Worm (Caenorhabditis elegans) whole organism, L4 larva: ENCODE measurements around the gene F59A7.5.

Experiments
- F37D6.2 ChIP-seq: sonication (generic microtip); optimal IDR thresholded peaks from 2 replicates; lab custom pipeline; 2016; ENCODE audit warnings: mild to moderate bottlenecking, missing genetic modification characterization, missing compliant biosample characterization
- F44E2.7 ChIP-seq: fragments of 200-800 bp; sonication (Bioruptor generic); IDR thresholded peaks from 2 replicates; pipeline ENCODE4 v2.1.2; 2022; ENCODE audit warnings: missing genetic modification characterization, missing compliant biosample characterization
- F49E8.2 ChIP-seq: sonication (generic microtip); optimal IDR thresholded peaks from 2 replicates; lab custom pipeline; 2016; ENCODE audit warnings: missing compliant biosample characterization, mild to moderate bottlenecking, missing genetic modification characterization, borderline replicate concordance
- Y5F2A.4 ChIP-seq: fragments of 200-800 bp; sonication (Bioruptor generic); optimal IDR thresholded peaks from 2 replicates; lab custom pipeline; 2018; ENCODE audit warnings: mild to moderate bottlenecking, missing genetic modification characterization, missing compliant biosample characterization
- Y75B8A.6 ChIP-seq: fragments of 200-800 bp; sonication (Bioruptor generic); IDR thresholded peaks from 2 replicates; pipeline ENCODE4 v1.3.6; 2022; ENCODE audit warnings: missing genetic modification reagents, missing genetic modification characterization, missing compliant biosample characterization
- aha-1 ChIP-seq: fragments of 150-350 bp; peaks from one replicate; lab custom pipeline; 2014; ENCODE audit warnings: missing biosample characterization, missing genetic modification characterization
- aly-2 ChIP-seq: sonication (generic microtip); optimal IDR thresholded peaks from 2 replicates; lab custom pipeline; 2018; ENCODE audit warnings: missing biosample characterization, missing genetic modification characterization
- ama-1 ChIP-seq: fragments of 150-350 bp; optimal IDR thresholded peaks from 2 replicates; lab custom pipeline; 2014; ENCODE audit warnings: inconsistent platforms, mixed read lengths
- ceh-20 ChIP-seq: fragments of 200-800 bp; sonication (Bioruptor generic); IDR thresholded peaks from 2 replicates; pipeline ENCODE4 v1.3.6; 2022; ENCODE audit warnings: missing genetic modification reagents, missing genetic modification characterization, missing compliant biosample characterization
- ceh-32 ChIP-seq: sonication (generic microtip); optimal IDR thresholded peaks from 2 replicates; lab custom pipeline; 2016; ENCODE audit warnings: mild to moderate bottlenecking, missing genetic modification characterization, missing compliant biosample characterization; ENCODE audit not compliant: poor library complexity
- ctbp-1 ChIP-seq: fragments of 200-800 bp; sonication (Bioruptor generic); IDR thresholded peaks from 2 replicates; pipeline ENCODE4 v1.3.6; 2022; ENCODE audit warnings: missing genetic modification reagents, missing genetic modification characterization, missing compliant biosample characterization
- daf-16 ChIP-seq, 3 experiments: sonication (generic microtip); optimal IDR thresholded peaks; 2 replicates each; lab custom pipeline; 2016 to 2017; ENCODE audit warnings: missing genetic modification characterization in 3 of 3, missing genetic modification reagents in 3 of 3, mild to moderate bottlenecking in 2 of 3, missing compliant biosample characterization in 2 of 3, missing biosample characterization in 1 of 3, moderate library complexity in 1 of 3
- daf-19 ChIP-seq: fragments of 200-800 bp; sonication (Bioruptor generic); conservative IDR thresholded peaks from 2 replicates; pipeline ENCODE4 v1.3.6; 2022; ENCODE audit warnings: missing genetic modification characterization, missing compliant biosample characterization
- daf-8 ChIP-seq: fragments of 200-800 bp; sonication (Bioruptor generic); IDR thresholded peaks from 2 replicates; pipeline ENCODE4 v1.3.6; 2022; ENCODE audit warnings: missing genetic modification characterization, missing compliant biosample characterization
- dmd-6 ChIP-seq: fragments of 200-800 bp; sonication (Bioruptor generic); IDR thresholded peaks from 2 replicates; pipeline ENCODE4 v1.3.6; 2022; ENCODE audit warnings: missing genetic modification reagents, missing genetic modification characterization, missing compliant biosample characterization
- dpl-1 ChIP-seq: fragments of 150-350 bp; optimal IDR thresholded peaks from 2 replicates; lab custom pipeline; 2014; ENCODE audit warnings: missing biosample characterization, missing genetic modification reagents, missing genetic modification characterization
- dve-1 ChIP-seq: sonication (generic microtip); optimal IDR thresholded peaks from 2 replicates; lab custom pipeline; 2017; ENCODE audit warnings: antibody characterized with exemption, mild to moderate bottlenecking, missing genetic modification characterization, missing compliant biosample characterization; ENCODE audit not compliant: insufficient read depth
- egl-27 ChIP-seq: sonication (generic microtip); optimal IDR thresholded peaks from 3 replicates; lab custom pipeline; 2017; ENCODE audit warnings: missing biosample characterization, missing genetic modification reagents, missing genetic modification characterization
- gei-8 ChIP-seq: fragments of 200-800 bp; sonication (Bioruptor generic); optimal IDR thresholded peaks from 2 replicates; lab custom pipeline; 2018; ENCODE audit warnings: mild to moderate bottlenecking, missing genetic modification characterization, missing compliant biosample characterization
- hmg-1.1 ChIP-seq: fragments of 200-800 bp; sonication (Bioruptor generic); IDR thresholded peaks from 2 replicates; pipeline ENCODE4 v1.3.6; 2022; ENCODE audit warnings: missing genetic modification reagents, missing genetic modification characterization, missing compliant biosample characterization
- lim-7 ChIP-seq: fragments of 200-800 bp; sonication (Bioruptor generic); IDR thresholded peaks from 2 replicates; pipeline ENCODE4 v1.3.6; 2022; ENCODE audit warnings: missing genetic modification characterization, missing compliant biosample characterization
- lin-29 ChIP-seq: fragments of 200-800 bp; sonication (Bioruptor generic); IDR thresholded peaks from 2 replicates; pipeline ENCODE4 v1.3.6; 2022; ENCODE audit warnings: missing genetic modification reagents, missing genetic modification characterization, missing compliant biosample characterization
- lsy-2 ChIP-seq, 2 experiments: fragments of 150-350 bp in 1 of 2; sonication (generic microtip) in 1 of 2; optimal IDR thresholded peaks; 2 replicates each; lab custom pipeline; 2014 to 2017; ENCODE audit warnings: missing biosample characterization in 2 of 2, missing genetic modification characterization in 2 of 2
- madf-5 ChIP-seq, 2 experiments: fragments of 200-800 bp; sonication (Bioruptor generic); IDR thresholded peaks; 2 replicates each; pipeline ENCODE4 v1.3.6; 2022; ENCODE audit warnings: missing compliant biosample characterization in 2 of 2, missing genetic modification characterization in 2 of 2
- madf-9 ChIP-seq: fragments of 200-800 bp; sonication (Bioruptor generic); conservative IDR thresholded peaks from 2 replicates; pipeline ENCODE4 v1.3.6; 2022; ENCODE audit warnings: missing genetic modification reagents, missing genetic modification characterization, missing compliant biosample characterization
- mdl-1 ChIP-seq, 2 experiments: fragments of 150-350 bp in 1 of 2; sonication (generic microtip) in 1 of 2; optimal IDR thresholded peaks; 2 replicates each; lab custom pipeline; 2014 to 2017; ENCODE audit warnings: missing biosample characterization in 2 of 2, missing genetic modification characterization in 2 of 2
- mdt-29 ChIP-seq: fragments of 200-800 bp; sonication (Bioruptor generic); IDR thresholded peaks from 2 replicates; pipeline ENCODE4 v1.3.6; 2022; ENCODE audit warnings: missing genetic modification reagents, missing genetic modification characterization, missing compliant biosample characterization
- nhr-111 ChIP-seq: fragments of 200-800 bp; sonication (Bioruptor generic); optimal IDR thresholded peaks from 2 replicates; lab custom pipeline; 2018; ENCODE audit warnings: mild to moderate bottlenecking, missing genetic modification characterization, missing compliant biosample characterization
- nhr-25 ChIP-seq: sonication (generic microtip); optimal IDR thresholded peaks from 2 replicates; lab custom pipeline; 2017; ENCODE audit warnings: missing genetic modification characterization, mild to moderate bottlenecking, missing compliant biosample characterization, antibody characterized with exemption, moderate library complexity, borderline replicate concordance; ENCODE audit not compliant: insufficient read depth
- nhr-48 ChIP-seq: sonication (generic microtip); optimal IDR thresholded peaks from 2 replicates; lab custom pipeline; 2016; ENCODE audit warnings: mild to moderate bottlenecking, missing genetic modification characterization, missing compliant biosample characterization
- nhr-76 ChIP-seq: fragments of 150-350 bp; optimal IDR thresholded peaks from 2 replicates; lab custom pipeline; 2014; ENCODE audit warnings: missing biosample characterization, missing genetic modification characterization
- pha-4 ChIP-seq, 2 experiments: fragments of 150-350 bp in 1 of 2; fragments of 200-800 bp in 1 of 2; sonication (Bioruptor generic) in 1 of 2; IDR thresholded peaks in 1 of 2; optimal IDR thresholded peaks in 1 of 2; 2 replicates each; pipeline versions ENCODE4 v1.3.6 to Lab custom; 2014 to 2022; ENCODE audit warnings: missing genetic modification characterization in 2 of 2, missing genetic modification reagents in 2 of 2, missing biosample characterization in 1 of 2, missing compliant biosample characterization in 1 of 2
- php-3 ChIP-seq: fragments of 200-800 bp; sonication (Bioruptor generic); IDR thresholded peaks from 2 replicates; pipeline ENCODE4 v1.3.6; 2022; ENCODE audit warnings: missing genetic modification reagents, missing genetic modification characterization, missing compliant biosample characterization
- snpc-4 ChIP-seq: fragments of 150-350 bp; optimal IDR thresholded peaks from 2 replicates; lab custom pipeline; 2014; ENCODE audit warnings: missing biosample characterization, missing genetic modification characterization
- unc-39 ChIP-seq: sonication (generic microtip); optimal IDR thresholded peaks from 2 replicates; lab custom pipeline; 2017; ENCODE audit warnings: missing biosample characterization, missing genetic modification characterization
- vab-7 ChIP-seq: fragments of 200-800 bp; sonication (Bioruptor generic); IDR thresholded peaks from 2 replicates; pipeline ENCODE4 v1.3.6; 2022; ENCODE audit warnings: missing genetic modification reagents, missing genetic modification characterization, missing compliant biosample characterization
- zfp-3 ChIP-seq: fragments of 200-800 bp; sonication (Bioruptor generic); conservative IDR thresholded peaks from 2 replicates; pipeline ENCODE4 v1.3.6; 2022; ENCODE audit warnings: missing genetic modification reagents, missing genetic modification characterization, missing compliant biosample characterization

Gene F59A7.5

ce11 chrV:2013824-2014223, 8.7 kb upstream of the F59A7.5 start, which contains the start of gene F59A7.11 (continued):
- TF ChIP-seq dpl-1 (GFP tag; lab: Kevin White, UChicago) (no peak), daf-19 (GFP tag; lab: Robert Waterston, UW) (no peak), F37D6.2 (tag; lab: Kevin White, UChicago) (no peak), aly-2 (tag; lab: Kevin White, UChicago) (no peak), dve-1 (tag; lab: Kevin White, UChicago) (no peak)
- TF ChIP-seq, all 104 proteins: peak for 0

- TF ChIP-seq aha-1 (peak; percentile 16), unc-39 (tag; lab: Kevin White, UChicago) (no peak)
Observed at ce11 chrV:2016428-2016827, 6.0 kb upstream of the F59A7.5 start, which contains the start of gene F59A7.2. TSS of gene F59A7.2 (minus strand) at chrV:2016528.

- no peak for TF ChIP-seq nhr-25 (tag; lab: Kevin White, UChicago)
- no peak for TF ChIP-seq lsy-2 (tag; optimal IDR thresholded peaks at IDR 0.05; lab: Kevin White, UChicago)
- TF ChIP-seq dpl-1 (GFP tag; lab: Kevin White, UChicago): no peak
- no peak for TF ChIP-seq zfp-3 (GFP tag; lab: Robert Waterston, UW)
- no peak for TF ChIP-seq daf-8 (GFP tag; lab: Robert Waterston, UW)
- TF ChIP-seq ctbp-1 (GFP tag; lab: Robert Waterston, UW): no peak
- TF ChIP-seq vab-7: no peak
- no peak for TF ChIP-seq dve-1 (tag; lab: Kevin White, UChicago)
- no peak for TF ChIP-seq madf-9 (GFP tag; lab: Robert Waterston, UW)
- TF ChIP-seq mdt-29 (GFP tag; lab: Robert Waterston, UW): no peak
- no peak for TF ChIP-seq madf-5 (GFP tag; IDR thresholded peaks at IDR 0.05; lab: Robert Waterston, UW)
- TF ChIP-seq mdl-1 (tag; optimal IDR thresholded peaks at IDR 0.05; lab: Kevin White, UChicago): no peak
- no peak for TF ChIP-seq F44E2.7 (GFP tag; lab: Robert Waterston, UW)
- no peak for TF ChIP-seq Y5F2A.4
- no peak for TF ChIP-seq nhr-76 (tag; lab: Kevin White, UChicago)
- no peak for TF ChIP-seq Y75B8A.6 (GFP tag; lab: Robert Waterston, UW)
- TF ChIP-seq lin-29: no peak
- no peak for TF ChIP-seq ceh-20 (GFP tag; lab: Robert Waterston, UW)
- no peak for TF ChIP-seq F49E8.2 (tag; lab: Kevin White, UChicago)
- TF ChIP-seq ceh-32 (tag; lab: Kevin White, UChicago): no peak
Observed at ce11 chrV:2018689-2019088, 3.8 kb upstream of the F59A7.5 start, which contains the start of gene F59A7.14. TSS of gene F59A7.14 (plus strand) at chrV:2018989.

ce11 chrV:2021283-2021682, 1.2 kb upstream of the F59A7.5 start:
- TF ChIP-seq hmg-1.1: no peak

ce11 chrV:2027787-2028186, 5.3 kb downstream of the F59A7.5 start, which contains the start of gene srab-13:
TSS of gene srab-13 (minus strand) at chrV:2027887.
- no peak for TF ChIP-seq pha-4 (GFP tag; IDR thresholded peaks at IDR 0.05; lab: Robert Waterston, UW)
- no peak for TF ChIP-seq pha-4 (tag; optimal IDR thresholded peaks at IDR 0.05; lab: Kevin White, UChicago)
- TF ChIP-seq F37D6.2 (tag; lab: Kevin White, UChicago): no peak
- TF ChIP-seq Y75B8A.6 (GFP tag; lab: Robert Waterston, UW): no peak
- no peak for TF ChIP-seq gei-8 (GFP tag; lab: Kevin White, UChicago)
- TF ChIP-seq unc-39 (tag; lab: Kevin White, UChicago): no peak
- no peak for TF ChIP-seq php-3
- no peak for TF ChIP-seq snpc-4
- TF ChIP-seq egl-27 (tag; lab: Kevin White, UChicago): no peak
- no peak for TF ChIP-seq nhr-48
- TF ChIP-seq dmd-6 (GFP tag; lab: Robert Waterston, UW): no peak
- no peak for TF ChIP-seq ama-1 (lab: Kevin White, UChicago)
- TF ChIP-seq nhr-111 (GFP tag; lab: Kevin White, UChicago): no peak
- TF ChIP-seq ceh-32 (tag; lab: Kevin White, UChicago): no peak
- no peak for TF ChIP-seq daf-16 (GFP tag; optimal IDR thresholded peaks at IDR 0.05; lab: Kevin White, UChicago)
- TF ChIP-seq daf-16 (tag; optimal IDR thresholded peaks at IDR 0.05; lab: Kevin White, UChicago): no peak
- TF ChIP-seq daf-19 (GFP tag; lab: Robert Waterston, UW): no peak
- no peak for TF ChIP-seq mdt-29 (GFP tag; lab: Robert Waterston, UW)
- no peak for TF ChIP-seq lim-7 (GFP tag; lab: Robert Waterston, UW)
